Worm (Caenorhabditis elegans): ENCODE data around the gene srbc-55.

Gene srbc-55

DNA sequence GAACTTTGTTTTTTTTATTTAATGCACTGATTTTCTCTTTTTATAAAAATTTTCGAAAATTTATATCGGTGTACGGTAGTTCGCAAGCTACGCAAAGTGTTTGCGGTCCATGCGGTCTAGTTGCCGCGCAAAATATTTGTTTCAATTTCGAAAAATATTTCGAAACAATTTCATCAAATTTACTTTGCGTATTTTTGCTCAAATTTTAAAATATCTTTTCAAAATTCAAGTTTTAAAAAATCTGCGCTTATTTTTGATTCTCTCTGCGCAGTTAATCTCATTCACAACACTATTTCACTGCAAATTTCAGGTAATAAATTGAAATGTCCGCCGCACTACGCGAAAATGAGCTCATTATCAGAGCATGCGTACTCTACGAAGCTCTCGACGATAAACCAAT lies 37.6 kb upstream of the srbc-55 start, which contains the start of gene fbxa-197:
Gene fbxa-197 (plus strand): TSS at position 301 of the 400 bp plus-strand sequence.
- TF ChIP-seq egl-27 (tag; optimal IDR thresholded peaks at IDR 0.05) (no peak), Y116A8C.19 (tag; optimal IDR thresholded peaks at IDR 0.05; ENCODE audit: borderline replicate concordance) (no peak), ceh-82 (tag; optimal IDR thresholded peaks at IDR 0.05) (no peak), ets-5 (GFP tag; IDR thresholded peaks at IDR 0.05) (no peak), grh-1 (GFP tag; IDR thresholded peaks at IDR 0.05) (no peak), C04F5.9 (tag; optimal IDR thresholded peaks at IDR 0.05) (no peak), rnt-1 (tag; optimal IDR thresholded peaks at IDR 0.05) (no peak), skn-1 (tag; optimal IDR thresholded peaks at IDR 0.05) (no peak), vab-15 (tag; optimal IDR thresholded peaks at IDR 0.05) (no peak), unc-86 (tag; optimal IDR thresholded peaks at IDR 0.05) (no peak), C16A3.4 (tag; optimal IDR thresholded peaks at IDR 0.05) (no peak), pqm-1 (tag; optimal IDR thresholded peaks at IDR 0.05) (no peak)

DNA sequence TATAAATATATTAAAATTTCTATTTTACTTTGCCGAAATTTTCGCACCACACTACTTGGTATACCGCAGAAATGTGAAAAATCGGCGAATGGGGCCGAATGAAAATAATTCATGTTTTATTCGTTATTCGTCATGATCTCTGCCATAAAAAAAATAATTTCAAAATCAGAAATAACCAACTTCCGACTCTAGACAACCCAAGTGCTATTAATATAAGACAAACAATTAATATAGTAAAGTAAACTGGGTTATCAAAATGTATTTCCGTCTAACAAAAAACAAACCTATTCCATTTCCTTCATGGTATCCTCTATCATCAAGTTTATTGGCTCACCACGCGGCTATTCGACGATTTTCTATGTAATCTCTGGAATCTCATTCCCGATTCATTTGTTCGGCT lies 36.0 kb upstream of the srbc-55 start, which contains the start of gene srh-293:
Gene srh-293 (plus strand): TSS at position 301 of the 400 bp plus-strand sequence.
- TF ChIP-seq xbp-1 (tag; optimal IDR thresholded peaks at IDR 0.05) = no peak
- TF ChIP-seq nhr-11 (tag; optimal IDR thresholded peaks at IDR 0.05) = no peak
- TF ChIP-seq nhr-12 (tag; optimal IDR thresholded peaks at IDR 0.05) = no peak
- no peak for TF ChIP-seq egl-27 (tag; optimal IDR thresholded peaks at IDR 0.05)
- TF ChIP-seq lsy-2 (tag; optimal IDR thresholded peaks at IDR 0.05) = no peak
- no peak for TF ChIP-seq ztf-11 (tag; optimal IDR thresholded peaks at IDR 0.05)
- no peak for TF ChIP-seq mdl-1 (tag; optimal IDR thresholded peaks at IDR 0.05)
- TF ChIP-seq fkh-4 (tag; optimal IDR thresholded peaks at IDR 0.05; ENCODE audit: borderline replicate concordance) = no peak
- TF ChIP-seq zip-4 (GFP tag; optimal IDR thresholded peaks at IDR 0.05) = no peak
- TF ChIP-seq swsn-7 (tag; optimal IDR thresholded peaks at IDR 0.05) = no peak
- no peak for TF ChIP-seq elt-3 (tag; optimal IDR thresholded peaks at IDR 0.05)
- no peak for TF ChIP-seq hlh-4 (tag; optimal IDR thresholded peaks at IDR 0.05)
- TF ChIP-seq alr-1 (tag; optimal IDR thresholded peaks at IDR 0.05; ENCODE audit: borderline replicate concordance) = no peak
- no peak for TF ChIP-seq nhr-85 (tag)

ce11 chrV:15863042-15863441 lies 33.2 kb upstream of the srbc-55 start, which contains the start of gene srh-299:
TSS of gene srh-299 (plus strand) at chrV:15863342.
- TF ChIP-seq tlp-1 (tag; optimal IDR thresholded peaks at IDR 0.05) (no peak), mep-1 (tag; optimal IDR thresholded peaks at IDR 0.05) (no peak), ama-1 (optimal IDR thresholded peaks at IDR 0.05) (no peak), Y116A8C.19 (tag; optimal IDR thresholded peaks at IDR 0.05; ENCODE audit: borderline replicate concordance) (no peak), unc-98 (GFP tag; IDR thresholded peaks at IDR 0.05) (no peak), mdl-1 (tag; optimal IDR thresholded peaks at IDR 0.05) (no peak)

DNA sequence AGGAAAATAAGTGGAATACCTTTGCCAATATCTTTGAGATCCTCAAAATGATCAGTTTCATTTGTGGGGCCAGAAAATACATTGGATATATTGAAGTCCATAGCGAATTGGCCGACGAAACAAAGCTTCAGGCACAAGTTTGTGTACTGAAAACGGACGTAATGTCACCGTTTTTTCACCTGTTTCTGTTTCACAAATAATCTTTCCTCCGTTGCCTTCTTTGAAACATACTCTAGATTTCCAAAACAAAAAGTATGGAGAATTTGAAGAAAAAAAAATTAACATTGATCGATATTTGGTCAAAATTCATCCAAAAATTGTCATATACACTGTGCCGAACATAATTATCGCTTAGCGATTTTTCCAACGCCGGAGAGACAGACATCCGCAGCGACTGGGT lies 32.8 kb upstream of the srbc-55 start, which contains the start of gene srz-12:
Gene srz-12 (minus strand): TSS at position 101 of the 400 bp plus-strand sequence.
- TF ChIP-seq lir-3 (tag; optimal IDR thresholded peaks at IDR 0.05; ENCODE audit: poor library complexity) = no peak
- TF ChIP-seq lin-14 (GFP tag; optimal IDR thresholded peaks at IDR 0.05) = no peak

- TF ChIP-seq hlh-4 (tag; optimal IDR thresholded peaks at IDR 0.05) (peak; percentile 20), nhr-71 (tag; optimal IDR thresholded peaks at IDR 0.05) (no peak)
Observed at ce11 chrV:15858292-15858691, 28.5 kb upstream of the srbc-55 start, which contains the start of gene srh-148. TSS of gene srh-148 (minus strand) at chrV:15858392.

DNA sequence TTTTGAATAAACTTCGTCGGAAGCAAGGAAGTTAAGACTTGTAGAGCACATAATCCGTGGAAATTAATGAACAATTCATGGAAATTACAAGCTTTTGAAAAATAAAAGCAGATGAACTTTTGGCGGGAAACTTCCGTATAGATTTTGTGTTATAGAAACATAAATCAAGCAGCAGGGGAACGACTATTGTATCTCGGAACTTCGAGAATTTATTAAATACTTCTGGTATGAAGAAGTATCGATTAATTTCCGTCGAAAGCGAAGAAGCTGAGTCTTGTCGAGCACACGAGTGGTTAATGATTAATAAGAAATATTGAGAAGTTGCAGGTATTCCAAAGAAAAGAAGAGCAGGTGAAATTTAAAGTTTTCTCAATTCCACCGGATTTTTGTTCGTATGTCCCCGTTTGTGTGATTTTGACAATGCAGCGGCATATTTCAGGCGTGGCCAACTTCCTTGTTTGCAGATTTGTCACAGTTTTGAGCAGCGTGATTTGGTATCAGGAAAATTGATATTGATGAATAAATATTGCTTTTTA lies 20.5 kb upstream of the srbc-55 start, which contains the start of gene srh-147:
Gene srh-147 (minus strand): TSS at position 51 of the 536 bp plus-strand sequence.
- peak; percentile 92 for TF ChIP-seq hlh-4 (tag; optimal IDR thresholded peaks at IDR 0.05)
